Fruit fly (Drosophila melanogaster): ENCODE measurements around the gene CG15506.

DNA sequence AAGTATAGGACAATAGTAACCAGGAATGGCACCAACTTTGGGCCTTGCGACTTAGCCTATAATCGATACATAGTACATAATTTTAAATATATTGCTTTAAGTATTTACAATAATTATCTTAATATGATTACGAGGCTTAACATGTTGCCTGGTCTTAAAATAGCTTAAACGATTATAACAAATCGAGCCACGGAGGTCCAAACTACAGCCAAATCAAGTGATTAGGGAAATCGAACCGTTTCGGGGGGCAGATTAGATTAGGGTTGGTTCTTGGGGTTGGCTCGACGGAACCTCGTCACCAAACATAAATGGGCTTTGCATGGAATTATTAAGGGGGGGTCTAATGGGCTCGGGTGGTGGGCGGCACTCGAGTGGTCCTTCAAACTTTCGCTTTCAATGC is 37.2 kb upstream of the CG15506 start:
- TF ChIP-seq CG9948 (tag; optimal IDR thresholded peaks at IDR 0.05): no peak
- TF ChIP-seq D1 (tag; optimal IDR thresholded peaks at IDR 0.05): no peak
- no peak for TF ChIP-seq EcR (GFP tag; optimal IDR thresholded peaks at IDR 0.05)
